Fruit fly (Drosophila melanogaster): ENCODE results near the gene yellow-h.

dm6 chr4:226751-227150 is 971 bp upstream of the yellow-h start:
- TF ChIP-seq psq (optimal IDR thresholded peaks at IDR 0.05): no peak
- no peak for TF ChIP-seq Myc (optimal IDR thresholded peaks at IDR 0.05)
- TF ChIP-seq h (optimal IDR thresholded peaks at IDR 0.05): no peak
- TF ChIP-seq insv (optimal IDR thresholded peaks at IDR 0.05): no peak
- no peak for TF ChIP-seq ttk (optimal IDR thresholded peaks at IDR 0.05)
